Worm (Caenorhabditis elegans) whole organism, early embryonic: ENCODE results near the gene fat-4.
A peak's percentile ranks its signal among the peaks of the same experiment; 100 is the strongest.
"Not testable (repeated sequence)": the region's sequence is repeated elsewhere in the genome, so short reads cannot be mapped to it uniquely, and the experiment has no call there.

Source experiments
- B0310.2 ChIP-seq: sonication (generic microtip); optimal IDR thresholded peaks from 2 replicates; lab custom pipeline; 2016; ENCODE audit warnings: mild to moderate bottlenecking, missing genetic modification characterization, missing compliant biosample characterization
- F13C5.2 ChIP-seq: sonication (generic microtip); optimal IDR thresholded peaks from 2 replicates; lab custom pipeline; 2017; ENCODE audit warnings: mild to moderate bottlenecking, missing genetic modification characterization, inconsistent platforms, missing compliant biosample characterization
- aly-1 ChIP-seq: sonication (generic microtip); optimal IDR thresholded peaks from 2 replicates; lab custom pipeline; 2016; ENCODE audit warnings: missing genetic modification characterization, missing compliant biosample characterization
- ama-1 ChIP-seq: fragments of 150-350 bp; optimal IDR thresholded peaks from 2 replicates; lab custom pipeline; 2014
- ceh-13 ChIP-seq: fragments of 200-800 bp; sonication (Bioruptor generic); optimal IDR thresholded peaks from 2 replicates; lab custom pipeline; 2018; ENCODE audit warnings: mild to moderate bottlenecking, missing genetic modification characterization, missing compliant biosample characterization
- ceh-36 ChIP-seq: sonication (generic microtip); optimal IDR thresholded peaks from 2 replicates; lab custom pipeline; 2016; ENCODE audit warnings: missing genetic modification characterization, inconsistent platforms, missing compliant biosample characterization
- ets-7 ChIP-seq: sonication (generic microtip); optimal IDR thresholded peaks from 2 replicates; lab custom pipeline; 2016; ENCODE audit warnings: missing genotype, missing genetic modification characterization, missing compliant biosample characterization
- flt-1 ChIP-seq: fragments of 200-800 bp; sonication (Bioruptor generic); IDR thresholded peaks from 2 replicates; pipeline ENCODE4 v1.3.6; 2022; ENCODE audit warnings: missing genetic modification characterization, missing compliant biosample characterization
- hmbx-1 ChIP-seq: sonication (generic microtip); optimal IDR thresholded peaks from 2 replicates; lab custom pipeline; 2016; ENCODE audit warnings: mild to moderate bottlenecking, missing genetic modification characterization, missing compliant biosample characterization
- hmg-4 ChIP-seq: fragments of 200-800 bp; sonication (Bioruptor generic); optimal IDR thresholded peaks from 2 replicates; lab custom pipeline; 2018; ENCODE audit warnings: mild to moderate bottlenecking, missing genetic modification characterization, missing compliant biosample characterization
- hnd-1 ChIP-seq: sonication (generic microtip); optimal IDR thresholded peaks from 2 replicates; lab custom pipeline; 2016; ENCODE audit warnings: missing genetic modification characterization, missing compliant biosample characterization
- pes-1 ChIP-seq: fragments of 200-800 bp; sonication (Bioruptor generic); IDR thresholded peaks from 2 replicates; pipeline ENCODE4 v1.3.6; 2022; ENCODE audit warnings: missing genetic modification reagents, missing genetic modification characterization, missing compliant biosample characterization
- scrt-1 ChIP-seq: fragments of 200-800 bp; sonication (Bioruptor generic); IDR thresholded peaks from 2 replicates; pipeline ENCODE4 v1.3.6; 2022; ENCODE audit warnings: missing genetic modification characterization, missing compliant biosample characterization
- sea-1 ChIP-seq: fragments of 200-800 bp; sonication (Bioruptor generic); conservative IDR thresholded peaks from 2 replicates; pipeline ENCODE4 v1.3.6; 2022; ENCODE audit warnings: missing genetic modification characterization, missing compliant biosample characterization
- tbx-11 ChIP-seq: fragments of 200-800 bp; sonication (Bioruptor generic); IDR thresholded peaks from 2 replicates; pipeline ENCODE4 v1.3.6; 2022; ENCODE audit warnings: missing genetic modification characterization, missing compliant biosample characterization
- tbx-37 ChIP-seq: fragments of 200-800 bp; sonication (Bioruptor generic); conservative IDR thresholded peaks from 2 replicates; pipeline ENCODE4 v1.3.6; 2022; ENCODE audit warnings: missing genetic modification reagents, missing genetic modification characterization, missing compliant biosample characterization
- tra-4 ChIP-seq: sonication (generic microtip); optimal IDR thresholded peaks from 2 replicates; lab custom pipeline; 2017; ENCODE audit warnings: missing genetic modification characterization, missing compliant biosample characterization

fat-4 gene

DNA sequence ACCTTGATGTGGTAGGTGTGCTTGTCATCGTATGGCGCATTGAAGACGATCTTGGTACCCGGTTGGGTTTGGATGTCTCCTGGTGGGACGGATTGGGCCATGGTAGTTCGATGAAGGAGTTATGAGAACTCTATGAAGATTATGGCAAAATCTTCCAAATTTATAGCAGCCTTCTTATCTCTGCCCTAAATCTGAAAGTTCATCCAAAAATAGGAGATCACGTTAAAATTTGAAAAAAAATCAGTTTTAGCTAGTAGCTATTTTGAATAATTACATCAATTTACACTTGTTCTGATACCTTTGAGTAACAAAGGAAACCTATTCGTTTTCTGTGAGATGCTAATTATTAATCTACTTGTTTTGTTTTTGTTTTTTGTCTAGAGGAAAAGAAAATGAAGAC, 32.2 kb upstream of the fat-4 start, which contains the start of gene msp-79:
TSS of gene msp-79 (minus strand) at position 101 of the 400 bp plus-strand sequence.
- TF ChIP-seq tra-4 (tag; lab: Kevin White, UChicago); ama-1 (lab: Kevin White, UChicago); B0310.2: not testable (repeated sequence)

DNA sequence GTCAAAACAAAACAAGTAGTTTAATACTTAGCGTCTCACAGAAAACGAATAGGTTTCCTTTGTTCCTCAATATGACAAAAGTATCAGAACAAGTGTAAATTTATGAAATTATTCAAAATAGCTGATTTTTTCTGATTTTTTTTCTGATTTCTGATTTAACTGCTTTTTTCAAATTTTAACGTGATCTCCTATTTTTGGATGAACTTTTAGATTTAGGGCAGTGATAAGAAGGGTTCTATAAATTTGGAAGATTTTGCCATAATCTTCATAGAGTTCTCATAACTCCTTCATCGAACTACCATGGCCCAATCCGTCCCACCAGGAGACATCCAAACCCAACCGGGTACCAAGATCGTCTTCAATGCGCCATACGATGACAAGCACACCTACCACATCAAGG, 29.5 kb upstream of the fat-4 start, which contains the start of gene msp-78:
TSS of gene msp-78 (plus strand) at position 301 of the 400 bp plus-strand sequence.
- TF ChIP-seq hmg-4; ceh-36; ama-1 (lab: Kevin White, UChicago): not testable (repeated sequence)

- no peak for TF ChIP-seq ceh-13
- no peak for TF ChIP-seq ets-7 (tag; lab: Kevin White, UChicago)
- no peak for TF ChIP-seq hnd-1 (tag; lab: Kevin White, UChicago)
- no peak for TF ChIP-seq sea-1 (GFP tag; lab: Robert Waterston, UW)
- no peak for TF ChIP-seq flt-1
- TF ChIP-seq F13C5.2, result no peak
- no peak for TF ChIP-seq hmbx-1
- TF ChIP-seq ama-1 (lab: Kevin White, UChicago), result no peak
- TF ChIP-seq hmg-4, result no peak
- TF ChIP-seq tra-4 (tag; lab: Kevin White, UChicago), result no peak
- TF ChIP-seq scrt-1 (GFP tag; lab: Robert Waterston, UW), result no peak
- no peak for TF ChIP-seq pes-1 (GFP tag; lab: Robert Waterston, UW)
Measured at ce11 chrIV:9770798-9771197, 28.4 kb upstream of the fat-4 start.

ce11 chrIV:9772096-9772720, 27.0 kb upstream of the fat-4 start, which contains the start of gene cav-1:
cav-1 (plus strand) TSS chrIV:9772510.
- TF ChIP-seq scrt-1 (GFP tag; lab: Robert Waterston, UW) (no peak), hnd-1 (tag; lab: Kevin White, UChicago) (no peak), tbx-37 (no peak), hmg-4 (peak; percentile 22), ama-1 (lab: Kevin White, UChicago) (peak; percentile 97), pes-1 (GFP tag; lab: Robert Waterston, UW) (peak; percentile 49; the same call in 1 of the 2 replicates), tra-4 (tag; lab: Kevin White, UChicago) (peak; percentile 7), tbx-11 (no peak), B0310.2 (peak; percentile 14), sea-1 (GFP tag; lab: Robert Waterston, UW) (0 out of 2 replicates have a peak, but pooled peaks have one; percentile 60), hmbx-1 (no peak), F13C5.2 (peak; percentile 7), ceh-13 (no peak), ets-7 (tag; lab: Kevin White, UChicago) (no peak), flt-1 (no peak), aly-1 (tag; lab: Kevin White, UChicago) (peak; percentile 29), ceh-36 (peak; percentile 14)

ce11 chrIV:9773441-9773840, 25.8 kb upstream of the fat-4 start:
- TF ChIP-seq ets-7 (tag; lab: Kevin White, UChicago), result no peak
- TF ChIP-seq B0310.2, result no peak
- no peak for TF ChIP-seq scrt-1 (GFP tag; lab: Robert Waterston, UW)
- peak; percentile 30; the same call in 1 of the 2 replicates for TF ChIP-seq sea-1 (GFP tag; lab: Robert Waterston, UW)
- TF ChIP-seq ceh-13, result peak; percentile 8
- TF ChIP-seq flt-1, result no peak
- TF ChIP-seq aly-1 (tag; lab: Kevin White, UChicago), result no peak
- TF ChIP-seq tbx-11, result no peak
- peak; percentile 42 for TF ChIP-seq ceh-36
- TF ChIP-seq hmg-4, result no peak
- no peak for TF ChIP-seq hmbx-1
- TF ChIP-seq hnd-1 (tag; lab: Kevin White, UChicago), result no peak
- peak; percentile 27; the same call in 1 of the 2 replicates for TF ChIP-seq pes-1 (GFP tag; lab: Robert Waterston, UW)
- TF ChIP-seq ama-1 (lab: Kevin White, UChicago), result no peak
- peak; percentile 33 for TF ChIP-seq tra-4 (tag; lab: Kevin White, UChicago)

DNA sequence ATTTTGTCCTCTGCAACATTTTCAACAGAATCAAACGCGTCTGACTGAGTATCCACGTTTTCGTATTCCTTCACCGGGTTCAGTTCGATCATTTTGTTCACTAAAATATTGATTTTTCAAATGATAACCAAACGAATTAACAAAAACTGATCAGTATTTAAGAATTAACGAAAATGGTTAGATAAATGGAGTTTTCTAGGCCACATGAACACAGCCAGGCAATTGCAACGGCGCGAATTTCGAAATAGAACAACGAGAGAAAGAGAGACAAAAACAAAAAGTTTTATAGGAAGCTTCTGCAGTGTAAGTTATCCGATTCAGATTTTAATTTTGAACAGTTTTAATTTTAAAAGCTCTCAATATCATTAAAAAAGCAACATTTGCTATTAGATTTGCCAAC, 21.7 kb upstream of the fat-4 start, which contains the start of gene sna-2:
TSS of gene sna-2 (minus strand) at position 100 of the 400 bp plus-strand sequence.
- TF ChIP-seq ceh-13 (no peak), B0310.2 (no peak), tbx-37 (peak; percentile 68), ets-7 (tag; lab: Kevin White, UChicago) (no peak), ama-1 (lab: Kevin White, UChicago) (no peak)

DNA sequence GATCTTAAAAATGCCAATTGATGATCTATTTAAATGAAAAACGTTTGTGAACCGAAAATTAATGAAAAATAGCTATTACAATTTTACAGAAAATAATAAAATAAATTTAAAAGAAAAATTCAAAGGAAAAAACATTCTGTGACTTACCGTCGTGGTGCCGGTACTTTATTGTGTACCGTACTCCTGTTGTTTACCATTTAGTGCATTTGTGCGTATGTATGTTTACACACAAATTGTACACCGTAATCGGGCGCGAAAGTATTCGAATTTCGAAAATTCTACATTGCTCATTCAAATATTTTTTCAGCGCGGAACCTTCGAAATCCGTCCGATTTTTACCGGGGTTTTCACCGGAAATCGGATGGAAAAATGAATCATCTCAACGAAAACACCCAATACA, 21.2 kb upstream of the fat-4 start, which contains the start of gene T13F2.6:
TSS of gene T13F2.6 (plus strand) at position 306 of the 400 bp plus-strand sequence.
- TF ChIP-seq sea-1 (GFP tag; lab: Robert Waterston, UW), result no peak
- no peak for TF ChIP-seq aly-1 (tag; lab: Kevin White, UChicago)
- TF ChIP-seq F13C5.2, result no peak
- no peak for TF ChIP-seq tbx-37
- no peak for TF ChIP-seq tra-4 (tag; lab: Kevin White, UChicago)
- TF ChIP-seq flt-1, result no peak
- no peak for TF ChIP-seq ceh-36
- no peak for TF ChIP-seq B0310.2
- TF ChIP-seq hmg-4, result no peak
- no peak for TF ChIP-seq scrt-1 (GFP tag; lab: Robert Waterston, UW)
- no peak for TF ChIP-seq pes-1 (GFP tag; lab: Robert Waterston, UW)
- no peak for TF ChIP-seq tbx-11
- no peak for TF ChIP-seq ceh-13
- TF ChIP-seq ama-1 (lab: Kevin White, UChicago), result no peak
- TF ChIP-seq hnd-1 (tag; lab: Kevin White, UChicago), result no peak
- TF ChIP-seq ets-7 (tag; lab: Kevin White, UChicago), result no peak
- TF ChIP-seq hmbx-1, result no peak

ce11 chrIV:9784689-9785088, 14.5 kb upstream of the fat-4 start, which contains the start of gene sre-4:
sre-4 (minus strand) TSS chrIV:9784789.
- no peak for TF ChIP-seq hmbx-1
- TF ChIP-seq ceh-13, result no peak
- no peak for TF ChIP-seq ets-7 (tag; lab: Kevin White, UChicago)
- no peak for TF ChIP-seq pes-1 (GFP tag; lab: Robert Waterston, UW)
- TF ChIP-seq flt-1, result no peak
